Worm (Caenorhabditis elegans): ENCODE data around the gene R11G11.16.

Gene R11G11.16

DNA sequence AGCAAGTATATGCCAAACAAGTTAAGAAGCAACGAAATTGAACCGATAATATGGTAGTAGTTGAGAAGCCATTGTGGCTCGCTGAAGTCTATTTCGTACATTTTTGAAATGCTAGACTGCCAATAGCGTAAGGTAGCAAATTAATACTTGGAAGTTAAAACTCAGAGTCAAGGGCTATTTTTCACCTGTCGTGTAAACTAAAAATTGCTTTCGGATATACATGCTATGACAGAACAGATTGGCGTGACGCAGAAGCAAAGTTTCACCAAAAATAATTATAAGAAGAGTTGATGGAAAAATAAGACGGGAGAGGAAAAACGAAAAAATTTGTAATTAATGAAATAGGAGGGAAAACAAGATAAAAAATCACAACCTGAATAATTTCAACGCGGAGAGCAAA is 41.0 kb upstream of the R11G11.16 start, which contains the start of gene sri-73:
Gene sri-73 (minus strand): TSS at position 101 of the 400 bp plus-strand sequence.
- TF ChIP-seq tbx-2 (tag; optimal IDR thresholded peaks at IDR 0.05), result no peak
- TF ChIP-seq ceh-9 (tag; optimal IDR thresholded peaks at IDR 0.05), result no peak
- no peak for TF ChIP-seq ceh-45 (GFP tag; IDR thresholded peaks at IDR 0.05)
- TF ChIP-seq ceh-14 (tag; optimal IDR thresholded peaks at IDR 0.05), result no peak
- TF ChIP-seq odd-2 (tag; optimal IDR thresholded peaks at IDR 0.05), result no peak
- no peak for TF ChIP-seq eyg-1 (tag; optimal IDR thresholded peaks at IDR 0.05)
- TF ChIP-seq ahr-1 (tag; optimal IDR thresholded peaks at IDR 0.05), result no peak
- TF ChIP-seq hlh-15 (tag; optimal IDR thresholded peaks at IDR 0.05), result no peak
- no peak for TF ChIP-seq ttx-3 (tag; optimal IDR thresholded peaks at IDR 0.05)

ce11 chrV:562834-563233 is 37.9 kb upstream of the R11G11.16 start, which contains the start of gene C14C6.2:
Gene C14C6.2 (plus strand): TSS chrV:563134.
- TF ChIP-seq pros-1 (tag; optimal IDR thresholded peaks at IDR 0.05) (no peak), unc-3 (GFP tag; conservative IDR thresholded peaks at IDR 0.05) (no peak), unc-3 (tag; optimal IDR thresholded peaks at IDR 0.05) (no peak), Y22D7AL.16 (tag; optimal IDR thresholded peaks at IDR 0.05) (no peak), elt-2 (tag; optimal IDR thresholded peaks at IDR 0.05) (no peak), gmeb-2 (tag; optimal IDR thresholded peaks at IDR 0.05) (no peak), tbx-2 (tag; optimal IDR thresholded peaks at IDR 0.05) (no peak), ttx-3 (tag; optimal IDR thresholded peaks at IDR 0.05) (no peak), nhr-232 (tag; optimal IDR thresholded peaks at IDR 0.05) (no peak), dve-1 (tag; optimal IDR thresholded peaks at IDR 0.05) (no peak), dmd-4 (tag; optimal IDR thresholded peaks at IDR 0.05; ENCODE audit: borderline replicate concordance) (no peak), fkh-10 (GFP tag; optimal IDR thresholded peaks at IDR 0.05) (no peak), hlh-8 (tag; optimal IDR thresholded peaks at IDR 0.05) (no peak)

DNA sequence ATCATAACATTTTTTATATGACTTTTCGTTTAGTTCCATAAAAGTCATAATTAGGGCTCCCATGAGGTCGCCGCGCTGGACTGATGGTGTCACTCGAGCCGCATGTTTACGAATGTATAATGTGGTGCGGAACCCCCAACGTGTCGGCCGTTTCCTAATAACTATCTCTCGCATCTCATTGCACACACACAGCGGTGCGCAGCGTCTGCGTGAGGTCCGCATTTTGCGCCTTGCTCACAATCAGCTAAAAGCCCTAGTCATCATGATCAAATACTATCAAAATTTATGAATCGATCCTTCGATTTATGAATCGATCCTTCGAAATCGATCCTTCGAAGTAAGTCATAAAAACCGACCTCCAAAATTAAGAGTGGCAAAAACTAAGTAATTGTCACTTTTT is 35.0 kb upstream of the R11G11.16 start, which contains the start of gene srx-7:
Gene srx-7 (plus strand): TSS at position 256 of the 400 bp plus-strand sequence.
- TF ChIP-seq lim-6 (tag; optimal IDR thresholded peaks at IDR 0.05) (no peak), ceh-9 (tag; optimal IDR thresholded peaks at IDR 0.05) (no peak), npax-4 (tag; optimal IDR thresholded peaks at IDR 0.05) (no peak), dmd-4 (tag; optimal IDR thresholded peaks at IDR 0.05; ENCODE audit: borderline replicate concordance) (no peak)

ce11 chrV:556055-556454 is 31.1 kb upstream of the R11G11.16 start, which contains the start of gene srx-8:
Gene srx-8 (minus strand): TSS chrV:556155.
- TF ChIP-seq ceh-18 (tag; optimal IDR thresholded peaks at IDR 0.05), result no peak
- TF ChIP-seq syd-9 (tag; optimal IDR thresholded peaks at IDR 0.05), result no peak
- TF ChIP-seq pax-1 (tag; optimal IDR thresholded peaks at IDR 0.05), result no peak
- TF ChIP-seq K09A11.1 (tag; optimal IDR thresholded peaks at IDR 0.05; ENCODE audit: insufficient read depth), result no peak
- no peak for TF ChIP-seq unc-42 (tag; optimal IDR thresholded peaks at IDR 0.05)
- no peak for TF ChIP-seq sdc-2 (tag; optimal IDR thresholded peaks at IDR 0.05)
- TF ChIP-seq hlh-6 (tag; optimal IDR thresholded peaks at IDR 0.05), result no peak
- no peak for TF ChIP-seq ceh-30 (tag; optimal IDR thresholded peaks at IDR 0.05)
- TF ChIP-seq ets-4 (tag; optimal IDR thresholded peaks at IDR 0.05), result no peak
- TF ChIP-seq unc-55 (GFP tag; optimal IDR thresholded peaks at IDR 0.05), result no peak

- TF ChIP-seq fkh-10 (GFP tag; optimal IDR thresholded peaks at IDR 0.05), result no peak
- no peak for TF ChIP-seq pros-1 (tag; optimal IDR thresholded peaks at IDR 0.05)
- TF ChIP-seq K02D7.2 (tag; optimal IDR thresholded peaks at IDR 0.05), result no peak
- no peak for TF ChIP-seq hlh-8 (tag; optimal IDR thresholded peaks at IDR 0.05)
- TF ChIP-seq sox-2 (GFP tag; IDR thresholded peaks at IDR 0.05), result no peak
- TF ChIP-seq nfya-1 (tag; optimal IDR thresholded peaks at IDR 0.05), result no peak
Measured at ce11 chrV:553067-553466, 28.1 kb upstream of the R11G11.16 start, which contains the start of gene C14C6.8. Gene C14C6.8 (minus strand): TSS chrV:553167.

Data from whole organism, late embryonic.